Fruit fly (Drosophila melanogaster) whole organism, embryonic: Measurements from ENCODE around the gene Snx27.

Source experiments
- CG10366 ChIP-seq: fragments of 200-800 bp; sonication (Bioruptor generic); IDR thresholded peaks from 2 replicates; pipeline ENCODE4 v1.3.6; 2022; ENCODE audit warnings: missing biosample characterization, missing genetic modification characterization
- CG11247 ChIP-seq: fragments of 200-800 bp; sonication (Bioruptor generic); IDR thresholded peaks from 2 replicates; pipeline ENCODE4 v1.3.6; 2022; ENCODE audit warnings: missing biosample characterization, missing genetic modification characterization
- CG11456 ChIP-seq: fragments of 200-800 bp; sonication (Bioruptor generic); IDR thresholded peaks from 3 replicates; pipeline ENCODE4 v1.3.6; 2022; ENCODE audit warnings: missing biosample characterization, missing genetic modification characterization
- CG12744 ChIP-seq: fragments of 200-800 bp; sonication (Bioruptor generic); optimal IDR thresholded peaks from 2 replicates; lab custom pipeline; 2016; ENCODE audit warnings: missing biosample characterization, missing genetic modification characterization
- CG13424 ChIP-seq: fragments of 200-800 bp; sonication (Bioruptor generic); optimal IDR thresholded peaks from 2 replicates; lab custom pipeline; 2019; ENCODE audit warnings: missing biosample characterization, mild to moderate bottlenecking, missing genetic modification characterization, moderate library complexity
- CG13624 ChIP-seq: fragments of 200-800 bp; sonication (Bioruptor generic); optimal IDR thresholded peaks from 2 replicates; lab custom pipeline; 2016; ENCODE audit warnings: missing biosample characterization, missing genetic modification characterization
- CG13775 ChIP-seq: fragments of 200-800 bp; sonication (Bioruptor generic); optimal IDR thresholded peaks from 3 replicates; lab custom pipeline; 2017; ENCODE audit warnings: missing biosample characterization, mild to moderate bottlenecking, missing genetic modification characterization
- CG16813 ChIP-seq: fragments of 200-800 bp; sonication (Bioruptor generic); IDR thresholded peaks from 3 replicates; pipeline ENCODE4 v1.3.6; 2022; ENCODE audit warnings: missing biosample characterization, missing genetic modification characterization; ENCODE audit not compliant: partially characterized antibody
- CG16863 ChIP-seq: fragments of 200-800 bp; sonication (Bioruptor generic); optimal IDR thresholded peaks from 3 replicates; lab custom pipeline; 2016; ENCODE audit warnings: missing biosample characterization, missing genetic modification characterization
- CG17359 ChIP-seq: fragments of 200-800 bp; sonication (Bioruptor generic); optimal IDR thresholded peaks from 3 replicates; lab custom pipeline; 2018; ENCODE audit warnings: missing biosample characterization, mild to moderate bottlenecking, missing genetic modification characterization, moderate library complexity
- CG17802 ChIP-seq: fragments of 200-800 bp; sonication (Bioruptor generic); optimal IDR thresholded peaks from 2 replicates; lab custom pipeline; 2018; ENCODE audit warnings: missing biosample characterization, mild to moderate bottlenecking, missing genetic modification characterization, moderate library complexity
- CG2889 ChIP-seq: fragments of 200-800 bp; sonication (Bioruptor generic); IDR thresholded peaks from 3 replicates; pipeline ENCODE4 v1.3.6; 2022; ENCODE audit warnings: missing biosample characterization, missing genetic modification characterization
- CG30020 ChIP-seq: fragments of 200-800 bp; optimal IDR thresholded peaks from 2 replicates; lab custom pipeline; 2019; ENCODE audit warnings: missing biosample characterization, mild to moderate bottlenecking, missing genetic modification characterization, moderate library complexity
- CG3163 ChIP-seq: fragments of 200-800 bp; sonication (Bioruptor generic); optimal IDR thresholded peaks from 3 replicates; lab custom pipeline; 2016; ENCODE audit warnings: missing biosample characterization, missing genetic modification characterization
- CG3407 ChIP-seq: fragments of 200-800 bp; sonication (Bioruptor generic); optimal IDR thresholded peaks from 2 replicates; lab custom pipeline; 2018; ENCODE audit warnings: missing biosample characterization, mild to moderate bottlenecking, missing genetic modification characterization
- CG6272 ChIP-seq: fragments of 200-800 bp; sonication (Bioruptor generic); IDR thresholded peaks from 2 replicates; pipeline ENCODE4 v1.3.6; 2022; ENCODE audit warnings: missing biosample characterization, missing genetic modification characterization
- CG6791 ChIP-seq: fragments of 200-800 bp; sonication (Bioruptor generic); IDR thresholded peaks from 3 replicates; pipeline ENCODE4 v1.3.6; 2022; ENCODE audit warnings: missing biosample characterization, missing genetic modification characterization; ENCODE audit not compliant: partially characterized antibody
- CG7839 ChIP-seq: fragments of 200-800 bp; sonication (Bioruptor generic); optimal IDR thresholded peaks from 3 replicates; lab custom pipeline; 2018; ENCODE audit warnings: missing biosample characterization, mild to moderate bottlenecking, missing genetic modification characterization, moderate library complexity
- CG8359 ChIP-seq: fragments of 200-800 bp; sonication (Bioruptor generic); optimal IDR thresholded peaks from 2 replicates; lab custom pipeline; 2017; ENCODE audit warnings: missing biosample characterization, mild to moderate bottlenecking, missing genetic modification characterization, borderline replicate concordance
- CG8388 ChIP-seq: fragments of 200-800 bp; sonication (Bioruptor generic); optimal IDR thresholded peaks from 2 replicates; lab custom pipeline; 2019; ENCODE audit warnings: missing biosample characterization, mild to moderate bottlenecking, missing genetic modification characterization, moderate library complexity
- CG9215 ChIP-seq: fragments of 200-800 bp; sonication (Bioruptor generic); IDR thresholded peaks from 2 replicates; pipeline ENCODE4 v1.3.6; 2022; ENCODE audit warnings: missing biosample characterization, missing genetic modification characterization
- Dek ChIP-seq: fragments of 200-800 bp; sonication (Bioruptor generic); optimal IDR thresholded peaks from 3 replicates; lab custom pipeline; 2019; ENCODE audit warnings: missing biosample characterization, mild to moderate bottlenecking, missing genetic modification characterization, moderate library complexity
- Doc3 ChIP-seq: fragments of 200-800 bp; sonication (Bioruptor generic); IDR thresholded peaks from 3 replicates; pipeline ENCODE4 v1.3.6; 2022; ENCODE audit warnings: missing biosample characterization, missing genetic modification characterization; ENCODE audit not compliant: partially characterized antibody
- E2f2 ChIP-seq: fragments of 200-800 bp; sonication (Bioruptor generic); IDR thresholded peaks from 2 replicates; pipeline ENCODE4 v1.3.6; 2022; ENCODE audit warnings: missing biosample characterization, missing genetic modification characterization
- Elba2 ChIP-seq: fragments of 200-800 bp; sonication (Bioruptor generic); optimal IDR thresholded peaks from 3 replicates; lab custom pipeline; 2016; ENCODE audit warnings: missing biosample characterization, missing genetic modification characterization
- Hand ChIP-seq: fragments of 200-800 bp; sonication (Bioruptor generic); optimal IDR thresholded peaks from 2 replicates; lab custom pipeline; 2017; ENCODE audit warnings: mild to moderate bottlenecking, missing biosample characterization, missing genetic modification reagents, missing genetic modification characterization
- Kr ChIP-seq: fragments of 200-800 bp; sonication (Bioruptor generic); optimal IDR thresholded peaks from 2 replicates; lab custom pipeline; 2017; ENCODE audit warnings: missing biosample characterization, mild to moderate bottlenecking, missing genetic modification characterization
- NC2β ChIP-seq: fragments of 200-800 bp; sonication (Bioruptor generic); optimal IDR thresholded peaks from 2 replicates; lab custom pipeline; 2016; ENCODE audit warnings: missing biosample characterization, missing genetic modification characterization
- Neu2 ChIP-seq: fragments of 200-800 bp; sonication (Bioruptor generic); optimal IDR thresholded peaks from 3 replicates; lab custom pipeline; 2016; ENCODE audit warnings: missing biosample characterization, missing genetic modification characterization, borderline replicate concordance
- Stat92E ChIP-seq, 3 experiments: fragments of >200 bp in 2 of 3; fragments of 200-800 bp in 1 of 3; sonication (Bioruptor generic) in 1 of 3; optimal IDR thresholded peaks; 2 replicates each; lab custom pipeline; 2017 to 2019; ENCODE audit warnings: missing biosample characterization in 3 of 3, missing genetic modification characterization in 3 of 3, mild to moderate bottlenecking in 1 of 3, moderate library complexity in 1 of 3
- Taf1 ChIP-seq: fragments of 200-800 bp; sonication (Bioruptor generic); IDR thresholded peaks from 2 replicates; pipeline ENCODE4 v1.3.6; 2022; ENCODE audit warnings: missing biosample characterization, missing genetic modification characterization
- al ChIP-seq: fragments of 200-800 bp; sonication (Bioruptor generic); IDR thresholded peaks from 2 replicates; pipeline ENCODE4 v1.3.6; 2022; ENCODE audit warnings: missing biosample characterization, missing genetic modification characterization
- ash1 ChIP-seq: fragments of 200-800 bp; sonication (Bioruptor generic); optimal IDR thresholded peaks from 2 replicates; lab custom pipeline; 2018; ENCODE audit warnings: missing biosample characterization, mild to moderate bottlenecking, missing genetic modification characterization
- br ChIP-seq: fragments of >200 bp; optimal IDR thresholded peaks from 2 replicates; lab custom pipeline; 2017
- cwo ChIP-seq: fragments of 200-800 bp; sonication (Bioruptor generic); optimal IDR thresholded peaks from 3 replicates; lab custom pipeline; 2017; ENCODE audit warnings: missing biosample characterization, missing genetic modification characterization, mild to moderate bottlenecking, moderate library complexity, missing genetic modification reagents
- dmrt11E ChIP-seq: fragments of 200-800 bp; sonication (Bioruptor generic); optimal IDR thresholded peaks from 3 replicates; lab custom pipeline; 2018; ENCODE audit warnings: missing biosample characterization, mild to moderate bottlenecking, missing genetic modification characterization, moderate library complexity
- eve ChIP-seq, 2 experiments: fragments of >200 bp; optimal IDR thresholded peaks; 2 replicates each; lab custom pipeline; 2017; ENCODE audit warnings: missing biosample characterization in 2 of 2, missing genetic modification characterization in 2 of 2
- fd64A ChIP-seq: fragments of 200-800 bp; sonication (Bioruptor generic); optimal IDR thresholded peaks from 3 replicates; lab custom pipeline; 2018; ENCODE audit warnings: missing biosample characterization, mild to moderate bottlenecking, missing genetic modification characterization
- grau ChIP-seq: fragments of 200-800 bp; optimal IDR thresholded peaks from 3 replicates; lab custom pipeline; 2019; ENCODE audit warnings: missing biosample characterization, mild to moderate bottlenecking, missing genetic modification characterization, moderate library complexity
- h ChIP-seq: fragments of >200 bp; optimal IDR thresholded peaks from 2 replicates; lab custom pipeline; 2017
- hbn ChIP-seq: fragments of 200-800 bp; sonication (Bioruptor generic); IDR thresholded peaks from 2 replicates; pipeline ENCODE4 v1.3.6; 2022; ENCODE audit warnings: missing biosample characterization, missing genetic modification characterization; ENCODE audit not compliant: partially characterized antibody
- her ChIP-seq: fragments of 200-800 bp; sonication (Bioruptor generic); optimal IDR thresholded peaks from 2 replicates; lab custom pipeline; 2016; ENCODE audit warnings: missing biosample characterization, missing genetic modification characterization
- jumu ChIP-seq: fragments of 200-800 bp; sonication (Bioruptor generic); optimal IDR thresholded peaks from 3 replicates; lab custom pipeline; 2016; ENCODE audit warnings: missing biosample characterization, missing genetic modification characterization
- lbe ChIP-seq: fragments of 200-800 bp; sonication (Bioruptor generic); optimal IDR thresholded peaks from 2 replicates; lab custom pipeline; 2016; ENCODE audit warnings: missing biosample characterization, mild to moderate bottlenecking, missing genetic modification characterization
- luna ChIP-seq: fragments of 200-800 bp; sonication (Bioruptor generic); optimal IDR thresholded peaks from 2 replicates; lab custom pipeline; 2016; ENCODE audit warnings: missing biosample characterization, missing genetic modification characterization
- odd ChIP-seq: fragments of 200-800 bp; sonication (Bioruptor generic); optimal IDR thresholded peaks from 2 replicates; lab custom pipeline; 2017; ENCODE audit warnings: missing biosample characterization, mild to moderate bottlenecking, missing genetic modification characterization
- pita ChIP-seq: fragments of 200-800 bp; sonication (Bioruptor generic); optimal IDR thresholded peaks from 2 replicates; lab custom pipeline; 2017; ENCODE audit warnings: missing biosample characterization, mild to moderate bottlenecking, missing genetic modification characterization
- tap ChIP-seq: fragments of 200-800 bp; optimal IDR thresholded peaks from 3 replicates; lab custom pipeline; 2019; ENCODE audit warnings: missing biosample characterization, mild to moderate bottlenecking, missing genetic modification characterization, moderate library complexity
- wek ChIP-seq: fragments of 200-800 bp; sonication (Bioruptor generic); optimal IDR thresholded peaks from 3 replicates; lab custom pipeline; 2018; ENCODE audit warnings: missing biosample characterization, mild to moderate bottlenecking, missing genetic modification characterization, moderate library complexity

The Snx27 gene

dm6 chrX:5677400-5678177 is 60.2 kb downstream of the Snx27 start (continued):
- peak; percentile 86 for TF ChIP-seq dmrt11E
- peak; percentile 85 for TF ChIP-seq CG8359 (GFP tag; lab: Kevin White, UChicago)
- TF ChIP-seq h, result no peak
- no peak for TF ChIP-seq Doc3 (GFP tag; lab: Robert Waterston, UW)
- peak; percentile 15; the same call in 1 of the 2 replicates for TF ChIP-seq CG9215
- peak; percentile 33 for TF ChIP-seq CG30020 (tag; lab: Kevin White, UChicago)
- TF ChIP-seq CG3407 (GFP tag; lab: Kevin White, UChicago), result peak; percentile 97
- peak; percentile 93 for TF ChIP-seq CG11247 (GFP tag; lab: Robert Waterston, UW)
- peak; percentile 71 for TF ChIP-seq E2f2
- TF ChIP-seq jumu (GFP tag; lab: Kevin White, UChicago), result peak; percentile 77
- peak; percentile 55 for TF ChIP-seq CG17802 (tag; lab: Kevin White, UChicago)
- TF ChIP-seq cwo (GFP tag; lab: Kevin White, UChicago), result peak; percentile 86
- peak in 1 of 3 experiments; percentile 39 for TF ChIP-seq Stat92E (GFP tag; optimal IDR thresholded peaks at IDR 0.05; lab: Kevin White, UChicago)
- peak; percentile 99 for TF ChIP-seq fd64A (GFP tag; lab: Kevin White, UChicago)
- TF ChIP-seq CG8388 (GFP tag; lab: Kevin White, UChicago), result peak; percentile 76
- peak; percentile 57 for TF ChIP-seq lbe (GFP tag; lab: Kevin White, UChicago)
- TF ChIP-seq CG3163 (GFP tag; lab: Kevin White, UChicago), result peak; percentile 67
- peak; percentile 16; the same call in 1 of the 2 replicates for TF ChIP-seq al (GFP tag; lab: Robert Waterston, UW)
- TF ChIP-seq CG7839, result peak; percentile 86
- peak; percentile 83 for TF ChIP-seq her (GFP tag; lab: Kevin White, UChicago)
- TF ChIP-seq Taf1 (GFP tag; lab: Robert Waterston, UW), result no peak
- TF ChIP-seq CG13424 (tag; lab: Kevin White, UChicago), result peak; percentile 89
- TF ChIP-seq tap (tag; lab: Kevin White, UChicago), result peak; percentile 87
- TF ChIP-seq CG17359 (tag; lab: Kevin White, UChicago), result peak; percentile 97
- TF ChIP-seq luna, result peak; percentile 32
- peak; percentile 91 for TF ChIP-seq ash1 (GFP tag; lab: Kevin White, UChicago)
- TF ChIP-seq Neu2 (GFP tag; lab: Kevin White, UChicago), result peak; percentile 46
- TF ChIP-seq Hand (GFP tag; lab: Kevin White, UChicago), result peak; percentile 79
- peak; percentile 64 for TF ChIP-seq CG13775
- TF ChIP-seq CG12744, result peak; percentile 85
- TF ChIP-seq CG6791 (GFP tag; lab: Robert Waterston, UW), result no peak
- peak; percentile 70 for TF ChIP-seq CG10366 (GFP tag; lab: Robert Waterston, UW)
- TF ChIP-seq Elba2 (GFP tag; lab: Kevin White, UChicago), result no peak
- TF ChIP-seq br (lab: Kevin White, UChicago), result no peak
- TF ChIP-seq Dek, result peak; percentile 92
- peak; percentile 87 for TF ChIP-seq CG16863 (GFP tag; lab: Kevin White, UChicago)
- peak; percentile 97 for TF ChIP-seq wek
- TF ChIP-seq hbn (GFP tag; lab: Robert Waterston, UW), result no peak
- no peak for TF ChIP-seq eve (GFP tag; optimal IDR thresholded peaks at IDR 0.05; lab: Kevin White, UChicago)
- no peak for TF ChIP-seq CG2889 (GFP tag; lab: Robert Waterston, UW)
- TF ChIP-seq Kr (GFP tag; lab: Kevin White, UChicago), result peak; percentile 92
- TF ChIP-seq CG13624 (GFP tag; lab: Kevin White, UChicago), result peak; percentile 78
- TF ChIP-seq NC2β (GFP tag; lab: Kevin White, UChicago), result peak; percentile 92
- TF ChIP-seq grau (tag; lab: Kevin White, UChicago), result peak; percentile 67
- no peak for TF ChIP-seq CG6272
- TF ChIP-seq CG11456, result peak; percentile 91
- TF ChIP-seq odd (GFP tag; lab: Kevin White, UChicago), result peak; percentile 97
- no peak for TF ChIP-seq CG16813 (GFP tag; lab: Robert Waterston, UW)
- TF ChIP-seq pita (GFP tag; lab: Kevin White, UChicago), result no peak
